Worm (Caenorhabditis elegans): Measurements from ENCODE around the gene R13A1.10.

- no peak for TF ChIP-seq tbx-2 (tag; optimal IDR thresholded peaks at IDR 0.05)
- no peak for TF ChIP-seq ama-1 (optimal IDR thresholded peaks at IDR 0.05)
Observed at ce11 chrIV:7237668-7238214, 10.8 kb upstream of the R13A1.10 start, which contains the start of gene elo-3.
